Worm (Caenorhabditis elegans): ENCODE measurements around the gene srbc-41.

DNA sequence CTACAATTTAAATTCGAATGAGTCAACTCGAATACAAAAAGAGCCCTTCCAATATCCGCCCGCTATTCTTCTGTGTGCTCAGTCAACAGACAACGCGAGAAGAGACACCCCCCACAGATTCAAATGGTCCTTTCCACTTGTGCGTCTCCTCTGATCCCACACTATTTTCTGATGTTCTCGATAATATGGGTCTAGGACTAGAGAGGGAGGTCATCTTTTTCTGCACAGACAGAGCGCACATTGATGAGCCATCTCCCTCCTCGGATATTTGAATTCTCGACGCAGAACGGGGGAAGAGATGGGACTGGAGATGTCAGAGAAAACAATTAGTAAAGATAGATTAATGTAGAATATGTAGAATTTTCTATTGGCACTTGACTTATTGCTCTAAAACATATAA lies 43.9 kb downstream of the srbc-41 start:
- TF ChIP-seq unc-62 (GFP tag; optimal IDR thresholded peaks at IDR 0.05) (peak; percentile 68), unc-39 (tag; optimal IDR thresholded peaks at IDR 0.05) (no peak), zip-8 (tag; optimal IDR thresholded peaks at IDR 0.05) (no peak), nhr-12 (tag; optimal IDR thresholded peaks at IDR 0.05) (no peak), mls-2 (tag; optimal IDR thresholded peaks at IDR 0.05) (no peak), nhr-76 (tag; optimal IDR thresholded peaks at IDR 0.05) (no peak), lsy-2 (tag; optimal IDR thresholded peaks at IDR 0.05) (no peak), snpc-4 (tag; optimal IDR thresholded peaks at IDR 0.05) (no peak), mab-5 (tag; optimal IDR thresholded peaks at IDR 0.05) (no peak), ceh-83 (GFP tag; optimal IDR thresholded peaks at IDR 0.05) (no peak), nhr-28 (tag; optimal IDR thresholded peaks at IDR 0.05) (no peak), nhr-237 (tag; optimal IDR thresholded peaks at IDR 0.05) (no peak), pha-4 (tag; optimal IDR thresholded peaks at IDR 0.05) (no peak), elt-3 (tag; optimal IDR thresholded peaks at IDR 0.05) (no peak)
